Worm (Caenorhabditis elegans): ENCODE results near the gene lsm-7.

DNA sequence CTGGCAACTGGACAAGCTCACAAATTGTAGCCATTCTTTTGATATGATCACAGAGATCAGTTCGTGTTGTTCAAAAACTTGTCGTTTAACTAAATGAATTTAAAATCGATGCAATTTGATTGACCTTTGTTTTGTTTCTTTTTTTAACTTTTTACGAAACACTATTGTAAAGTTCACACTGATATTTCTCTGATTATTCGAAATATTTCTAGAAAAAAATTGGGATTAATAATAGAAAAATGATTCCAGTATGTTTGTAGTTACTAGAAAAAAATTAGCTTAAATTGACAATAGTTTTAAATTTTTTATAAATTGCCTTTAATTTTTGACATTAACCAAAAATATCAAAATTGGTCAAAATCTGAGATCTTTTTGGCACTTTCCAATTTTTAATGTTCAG is 24.1 kb upstream of the lsm-7 start, which contains the start of gene ZK596.2:
- TF ChIP-seq dmd-4 (tag; optimal IDR thresholded peaks at IDR 0.05): no peak
- TF ChIP-seq lin-13 (GFP tag; optimal IDR thresholded peaks at IDR 0.05): no peak
- TF ChIP-seq R02D3.7 (tag; optimal IDR thresholded peaks at IDR 0.05): no peak
- no peak for TF ChIP-seq elt-3 (tag; optimal IDR thresholded peaks at IDR 0.05)
- TF ChIP-seq nhr-6 (tag; optimal IDR thresholded peaks at IDR 0.05): no peak
- TF ChIP-seq ama-1 (optimal IDR thresholded peaks at IDR 0.05): no peak
- TF ChIP-seq ztf-11 (tag; optimal IDR thresholded peaks at IDR 0.05): no peak
- TF ChIP-seq lsy-2 (tag; optimal IDR thresholded peaks at IDR 0.05): no peak
- no peak for TF ChIP-seq ztf-4 (tag; optimal IDR thresholded peaks at IDR 0.05)
- no peak for TF ChIP-seq ztf-1 (GFP tag; conservative IDR thresholded peaks at IDR 0.05)
- TF ChIP-seq blmp-1 (tag; optimal IDR thresholded peaks at IDR 0.05; ENCODE audit: insufficient read depth): no peak
- TF ChIP-seq lin-39 (tag; optimal IDR thresholded peaks at IDR 0.05): no peak
- no peak for TF ChIP-seq nhr-77 (tag; optimal IDR thresholded peaks at IDR 0.05)

All from whole organism, L2 larva.